Fruit fly (Drosophila melanogaster) S2 (cell line): ENCODE data around the gene Act5C.

Experiments
- CG8478 ChIP-seq: fragments of >200 bp; optimal IDR thresholded peaks from 2 replicates; lab custom pipeline; 2018
- CTCF ChIP-seq, 2 experiments: fragments of >200 bp; optimal IDR thresholded peaks; 2 replicates each; lab custom pipeline; 2018

DNA sequence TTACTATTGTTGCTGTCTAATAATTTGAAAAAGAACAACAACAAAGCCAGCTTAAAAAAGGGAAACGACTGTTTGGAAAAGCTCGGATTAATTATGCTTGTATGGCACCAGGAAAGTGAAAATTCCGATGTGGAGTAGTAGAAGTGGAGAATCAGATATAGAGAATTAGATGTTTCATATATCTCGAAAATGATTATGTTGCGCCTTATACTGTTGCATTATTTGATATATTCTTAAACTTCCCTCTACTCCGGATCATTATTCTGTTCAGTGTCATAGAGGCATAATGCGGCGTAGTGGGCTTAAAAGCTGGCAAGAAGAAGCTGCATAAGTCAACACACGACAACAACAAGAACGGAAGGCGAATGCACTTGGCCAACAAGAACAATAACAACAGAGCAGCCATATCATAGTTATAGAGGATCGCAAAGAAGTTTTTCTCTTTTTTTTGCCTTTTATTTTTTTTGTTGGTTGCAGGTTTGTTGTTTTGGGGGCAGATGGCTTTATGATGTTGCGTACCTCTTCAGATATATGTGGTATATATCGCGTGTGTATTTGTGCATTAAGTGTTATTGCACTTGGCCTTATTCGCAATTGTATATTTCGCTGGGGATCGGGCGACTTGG is 25.2 kb downstream of the Act5C start:
- TF ChIP-seq CTCF (optimal IDR thresholded peaks at IDR 0.05; lab: Kevin White, UChicago) (no peak), CG8478 (no peak)
